Worm (Caenorhabditis elegans) whole organism, L4/young adult: Measurements from ENCODE around the gene ZK105.6.

Experiments
- W03F9.2 ChIP-seq: fragments of 150-350 bp; optimal IDR thresholded peaks from 2 replicates; lab custom pipeline; 2014; ENCODE audit warnings: missing biosample characterization, missing genetic modification characterization
- dao-5 ChIP-seq: sonication (generic microtip); optimal IDR thresholded peaks from 2 replicates; lab custom pipeline; 2016; ENCODE audit warnings: missing genotype, missing genetic modification characterization, moderate library complexity, missing compliant biosample characterization
- him-1 ChIP-seq: sonication (generic microtip); optimal IDR thresholded peaks from 2 replicates; lab custom pipeline; 2016; ENCODE audit warnings: missing genotype, missing genetic modification reagents, missing genetic modification characterization, missing compliant biosample characterization

ZK105.6 gene

DNA sequence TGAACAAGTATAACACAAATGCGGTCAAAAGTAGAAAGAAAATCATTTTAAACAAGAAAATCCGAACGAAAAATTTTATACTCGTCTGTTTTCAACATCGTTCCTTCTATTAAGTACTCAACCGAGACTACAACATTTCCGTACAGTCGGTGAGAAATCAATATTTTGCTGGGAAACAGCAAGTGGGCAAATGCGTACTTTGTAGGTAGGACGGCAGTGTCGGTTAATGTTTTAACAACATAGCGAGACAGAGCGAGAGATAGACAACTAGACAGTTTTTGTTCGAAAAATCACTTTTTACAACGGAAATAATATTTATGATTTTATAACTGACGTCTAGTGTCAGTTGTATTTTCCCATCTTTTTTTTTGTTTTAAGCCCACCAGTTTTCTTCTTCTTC, 42.5 kb downstream of the ZK105.6 start, which contains the start of gene cyp-33A1:
Gene cyp-33A1 (minus strand): TSS at position 72 of the 400 bp plus-strand sequence.
- TF ChIP-seq dao-5 (tag; lab: Kevin White, UChicago) (no peak), W03F9.2 (tag; lab: Kevin White, UChicago) (no peak), him-1 (tag; lab: Kevin White, UChicago) (no peak)

DNA sequence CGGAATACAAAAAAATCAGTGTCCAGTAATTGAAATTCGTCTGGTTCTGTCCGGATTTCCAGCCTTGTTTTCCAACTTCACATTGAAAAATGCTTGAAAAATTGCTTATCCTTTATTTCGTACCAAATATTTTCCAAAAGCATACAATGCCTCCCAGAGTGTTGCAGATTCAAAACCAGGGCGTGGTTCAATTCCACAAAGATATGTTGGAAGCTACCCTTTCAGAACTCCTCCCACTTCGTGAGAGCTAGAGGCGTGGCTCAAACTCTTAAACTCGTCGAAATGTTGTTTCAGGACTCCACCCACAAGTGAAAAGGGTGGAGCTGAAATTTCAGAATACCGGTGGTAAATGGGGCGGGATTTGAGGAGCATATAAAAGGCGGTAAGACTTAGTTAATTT, 48.0 kb downstream of the ZK105.6 start, which contains the start of gene C12D5.3:
Gene C12D5.3 (plus strand): TSS at position 301 of the 400 bp plus-strand sequence.
- no peak for TF ChIP-seq him-1 (tag; lab: Kevin White, UChicago)
- TF ChIP-seq dao-5 (tag; lab: Kevin White, UChicago), result no peak
- TF ChIP-seq W03F9.2 (tag; lab: Kevin White, UChicago), result no peak
